Fruit fly (Drosophila melanogaster) whole organism, larva: ENCODE measurements around the gene CG45076.

Experiments
- noc ChIP-seq: fragments of 200-800 bp; sonication (Bioruptor generic); optimal IDR thresholded peaks from 3 replicates; lab custom pipeline; 2019; ENCODE audit warnings: missing biosample characterization, mild to moderate bottlenecking, missing genetic modification characterization, moderate library complexity

CG45076 gene

dm6 chr3R:10759348-10759847 is 17.8 kb downstream of the CG45076 start, which contains the start of gene CG31272:
Gene CG31272, minus strand, starts transcription at chr3R:10759398.
- TF ChIP-seq noc (tag; lab: Kevin White, UChicago) = no peak

DNA sequence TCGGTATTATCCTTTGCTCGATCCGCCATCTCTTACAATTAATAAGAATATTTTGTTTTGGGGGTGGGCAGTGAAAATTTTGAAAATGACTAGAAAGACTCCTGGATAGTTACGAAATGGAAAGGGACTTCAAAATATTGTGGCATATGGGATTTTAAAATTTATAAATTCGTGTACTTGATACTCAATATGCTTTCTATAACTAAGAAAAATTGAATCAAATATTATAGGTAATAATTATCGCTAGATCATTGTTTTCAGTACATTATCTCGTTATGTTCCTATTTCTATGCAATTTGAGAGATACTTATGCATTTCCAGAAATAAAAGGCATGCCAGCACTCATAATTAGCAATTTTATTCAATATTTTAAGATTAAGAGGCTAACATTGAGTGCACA is 21.6 kb downstream of the CG45076 start, which contains the start of gene CG14691:
Gene CG14691 (minus strand): TSS at position 101 of the 400 bp plus-strand sequence.
- TF ChIP-seq noc (tag; lab: Kevin White, UChicago) = no peak

- TF ChIP-seq noc (tag; lab: Kevin White, UChicago) = no peak
These were observed 26.1 kb downstream of the CG45076 start, which contains the start of gene TkR86C for dm6 chr3R:10751061-10751460. Gene TkR86C, minus strand, starts transcription at chr3R:10751228.

DNA sequence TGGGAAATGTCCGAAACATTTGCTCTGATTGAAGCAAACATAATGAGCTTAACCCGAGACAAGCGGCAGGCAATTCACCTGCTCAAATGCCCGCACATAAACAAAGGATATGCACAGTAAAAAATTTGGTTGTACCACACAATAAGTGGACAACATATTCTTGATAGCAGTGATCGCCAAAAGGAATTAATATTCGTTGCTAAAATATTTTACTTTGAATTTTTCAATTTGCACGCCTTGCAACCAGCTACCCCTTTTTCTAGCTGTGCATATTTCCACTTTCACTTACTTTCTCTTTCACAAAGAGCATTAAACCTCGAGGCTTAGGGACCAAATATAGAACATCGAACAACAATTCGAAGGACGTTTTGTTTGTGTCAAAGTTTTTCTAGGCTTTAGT is 29.5 kb downstream of the CG45076 start:
- no peak for TF ChIP-seq noc (tag; lab: Kevin White, UChicago)

- no peak for TF ChIP-seq noc (tag; lab: Kevin White, UChicago)
These were observed 41.3 kb downstream of the CG45076 start, which contains the start of gene tomboy20 for dm6 chr3R:10735857-10736256. Gene tomboy20, minus strand, starts transcription at chr3R:10735957.

dm6 chr3R:10726714-10727113 is 50.5 kb downstream of the CG45076 start:
- no peak for TF ChIP-seq noc (tag; lab: Kevin White, UChicago)
